Fruit fly (Drosophila melanogaster) whole organism, embryonic: ENCODE data around the gene Pc.

Source experiments
- Adf1 ChIP-seq: fragments of 200-800 bp; sonication (Bioruptor generic); IDR thresholded peaks from 2 replicates; pipeline ENCODE4 v1.3.6; 2022; ENCODE audit warnings: missing biosample characterization, missing genetic modification characterization
- CG10462 ChIP-seq: fragments of 200-800 bp; sonication (Bioruptor generic); optimal IDR thresholded peaks from 2 replicates; lab custom pipeline; 2016; ENCODE audit warnings: missing biosample characterization, missing genetic modification characterization
- CG10565 ChIP-seq: fragments of 200-800 bp; sonication (Bioruptor generic); optimal IDR thresholded peaks from 3 replicates; lab custom pipeline; 2016; ENCODE audit warnings: missing biosample characterization, mild to moderate bottlenecking, missing genetic modification characterization
- CG12155 ChIP-seq: fragments of 200-800 bp; sonication (Bioruptor generic); optimal IDR thresholded peaks from 3 replicates; lab custom pipeline; 2016; ENCODE audit warnings: missing biosample characterization, missing genetic modification characterization
- CG14014 ChIP-seq: fragments of 200-800 bp; sonication (Bioruptor generic); IDR thresholded peaks from 2 replicates; pipeline ENCODE4 v1.3.6; 2022; ENCODE audit warnings: missing biosample characterization, missing genetic modification characterization
- CG14050 ChIP-seq: fragments of 200-800 bp; sonication (Bioruptor generic); IDR thresholded peaks from 3 replicates; pipeline ENCODE4 v1.3.6; 2022; ENCODE audit warnings: missing biosample characterization, missing genetic modification characterization
- CG15011 ChIP-seq: fragments of 200-800 bp; sonication (Bioruptor generic); optimal IDR thresholded peaks from 3 replicates; lab custom pipeline; 2018; ENCODE audit warnings: missing biosample characterization, mild to moderate bottlenecking, missing genetic modification characterization
- CG18476 ChIP-seq: fragments of 200-800 bp; sonication (Bioruptor generic); optimal IDR thresholded peaks from 2 replicates; lab custom pipeline; 2016; ENCODE audit warnings: missing biosample characterization, mild to moderate bottlenecking, missing genetic modification characterization
- CG2712 ChIP-seq: fragments of 200-800 bp; optimal IDR thresholded peaks from 3 replicates; lab custom pipeline; 2019; ENCODE audit warnings: missing biosample characterization, mild to moderate bottlenecking, missing genetic modification characterization, moderate library complexity
- CG3281 ChIP-seq: fragments of 200-800 bp; sonication (Bioruptor generic); optimal IDR thresholded peaks from 3 replicates; lab custom pipeline; 2017; ENCODE audit warnings: missing biosample characterization, mild to moderate bottlenecking, missing genetic modification characterization
- CG3838 ChIP-seq: fragments of 200-800 bp; sonication (Bioruptor generic); optimal IDR thresholded peaks from 3 replicates; lab custom pipeline; 2016; ENCODE audit warnings: missing biosample characterization, missing genetic modification characterization
- CG5953 ChIP-seq: fragments of 200-800 bp; sonication (Bioruptor generic); IDR thresholded peaks from 2 replicates; pipeline ENCODE4 v1.3.6; 2022; ENCODE audit warnings: missing biosample characterization, missing genetic modification characterization
- CG6175 ChIP-seq: fragments of 200-800 bp; sonication (Bioruptor generic); IDR thresholded peaks from 3 replicates; pipeline ENCODE4 v1.3.6; 2022; ENCODE audit warnings: missing biosample characterization, missing genetic modification characterization
- CG7556 ChIP-seq: fragments of 200-800 bp; sonication (Bioruptor generic); optimal IDR thresholded peaks from 2 replicates; lab custom pipeline; 2017; ENCODE audit warnings: missing biosample characterization, mild to moderate bottlenecking, missing genetic modification characterization
- Deaf1 ChIP-seq: fragments of 200-800 bp; optimal IDR thresholded peaks from 3 replicates; lab custom pipeline; 2019; ENCODE audit warnings: missing biosample characterization, mild to moderate bottlenecking, missing genetic modification characterization, moderate library complexity
- Dek ChIP-seq: fragments of 200-800 bp; sonication (Bioruptor generic); optimal IDR thresholded peaks from 3 replicates; lab custom pipeline; 2019; ENCODE audit warnings: missing biosample characterization, mild to moderate bottlenecking, missing genetic modification characterization, moderate library complexity
- Doc3 ChIP-seq: fragments of 200-800 bp; sonication (Bioruptor generic); IDR thresholded peaks from 3 replicates; pipeline ENCODE4 v1.3.6; 2022; ENCODE audit warnings: missing biosample characterization, missing genetic modification characterization; ENCODE audit not compliant: partially characterized antibody
- ERR ChIP-seq: fragments of 200-800 bp; sonication (Bioruptor generic); optimal IDR thresholded peaks from 2 replicates; lab custom pipeline; 2016; ENCODE audit warnings: missing biosample characterization, missing genetic modification characterization
- HmgD ChIP-seq: fragments of 200-800 bp; sonication (Bioruptor generic); optimal IDR thresholded peaks from 3 replicates; lab custom pipeline; 2016; ENCODE audit warnings: missing biosample characterization, missing genetic modification characterization
- Hr39 ChIP-seq: fragments of >200 bp; optimal IDR thresholded peaks from 2 replicates; lab custom pipeline; 2017
- Mes4 ChIP-seq: fragments of 200-800 bp; sonication (Bioruptor generic); optimal IDR thresholded peaks from 2 replicates; lab custom pipeline; 2016; ENCODE audit warnings: missing biosample characterization, missing genetic modification characterization
- Sry-δ ChIP-seq: fragments of 200-800 bp; sonication (Bioruptor generic); optimal IDR thresholded peaks from 2 replicates; lab custom pipeline; 2016; ENCODE audit warnings: missing biosample characterization, missing genetic modification characterization
- Vsx1 ChIP-seq: fragments of 200-800 bp; sonication (Bioruptor generic); optimal IDR thresholded peaks from 2 replicates; lab custom pipeline; 2017; ENCODE audit warnings: missing biosample characterization, mild to moderate bottlenecking, missing genetic modification characterization, missing genetic modification reagents
- YL-1 ChIP-seq: fragments of 200-800 bp; sonication (Bioruptor generic); optimal IDR thresholded peaks from 3 replicates; lab custom pipeline; 2017; ENCODE audit warnings: missing biosample characterization, mild to moderate bottlenecking, missing genetic modification characterization
- az2 ChIP-seq: fragments of 200-800 bp; sonication (Bioruptor generic); optimal IDR thresholded peaks from 3 replicates; lab custom pipeline; 2016; ENCODE audit warnings: missing biosample characterization, missing genetic modification characterization
- bcd ChIP-seq: fragments of 200-800 bp; sonication (Bioruptor generic); optimal IDR thresholded peaks from 2 replicates; lab custom pipeline; 2017; ENCODE audit warnings: missing biosample characterization, mild to moderate bottlenecking, missing genetic modification characterization
- corto ChIP-seq: fragments of 200-800 bp; sonication (Bioruptor generic); optimal IDR thresholded peaks from 2 replicates; lab custom pipeline; 2016; ENCODE audit warnings: missing biosample characterization, mild to moderate bottlenecking, missing genetic modification characterization, moderate library complexity
- crp ChIP-seq, 2 experiments: fragments of 200-800 bp; sonication (Bioruptor generic); optimal IDR thresholded peaks; 2 replicates in 1 of 2; 3 replicates in 1 of 2; lab custom pipeline; 2017; ENCODE audit warnings: missing biosample characterization in 2 of 2, missing genetic modification characterization in 2 of 2, mild to moderate bottlenecking in 1 of 2, moderate library complexity in 1 of 2
- da ChIP-seq: fragments of 200-800 bp; sonication (Bioruptor generic); optimal IDR thresholded peaks from 2 replicates; lab custom pipeline; 2016; ENCODE audit warnings: missing biosample characterization, missing genetic modification characterization
- dan ChIP-seq: fragments of 200-800 bp; sonication (Bioruptor generic); IDR thresholded peaks from 2 replicates; pipeline ENCODE4 v1.3.6; 2022; ENCODE audit warnings: missing biosample characterization, missing genetic modification characterization
- danr ChIP-seq: fragments of 200-800 bp; sonication (Bioruptor generic); IDR thresholded peaks from 2 replicates; pipeline ENCODE4 v1.3.6; 2022; ENCODE audit warnings: missing biosample characterization, missing genetic modification characterization
- disco-r ChIP-seq: fragments of 200-800 bp; sonication (Bioruptor generic); optimal IDR thresholded peaks from 2 replicates; lab custom pipeline; 2016; ENCODE audit warnings: missing biosample characterization, missing genetic modification characterization
- ems ChIP-seq: fragments of 200-800 bp; sonication (Bioruptor generic); optimal IDR thresholded peaks from 3 replicates; lab custom pipeline; 2016; ENCODE audit warnings: missing biosample characterization, missing genetic modification characterization
- fd102C ChIP-seq: fragments of 200-800 bp; sonication (Bioruptor generic); optimal IDR thresholded peaks from 2 replicates; lab custom pipeline; 2018; ENCODE audit warnings: missing biosample characterization, mild to moderate bottlenecking, missing genetic modification characterization, moderate library complexity
- grn ChIP-seq: fragments of 200-800 bp; sonication (Bioruptor generic); optimal IDR thresholded peaks from 3 replicates; lab custom pipeline; 2017; ENCODE audit warnings: missing biosample characterization, missing genetic modification characterization
- jigr1 ChIP-seq: fragments of 200-800 bp; sonication (Bioruptor generic); IDR thresholded peaks from 3 replicates; pipeline ENCODE4 v1.3.6; 2022; ENCODE audit warnings: missing biosample characterization, missing genetic modification characterization
- lola ChIP-seq, 3 experiments: fragments of >200 bp in 2 of 3; fragments of 200-800 bp in 1 of 3; sonication (Bioruptor generic) in 1 of 3; optimal IDR thresholded peaks; 2 replicates each; lab custom pipeline; 2017 to 2019; ENCODE audit warnings: missing biosample characterization in 3 of 3, missing genetic modification characterization in 3 of 3, mild to moderate bottlenecking in 1 of 3, moderate library complexity in 1 of 3
- luna ChIP-seq: fragments of 200-800 bp; sonication (Bioruptor generic); optimal IDR thresholded peaks from 2 replicates; lab custom pipeline; 2016; ENCODE audit warnings: missing biosample characterization, missing genetic modification characterization
- nerfin-1 ChIP-seq: fragments of 200-800 bp; sonication (Bioruptor generic); optimal IDR thresholded peaks from 3 replicates; lab custom pipeline; 2019; ENCODE audit warnings: missing biosample characterization, mild to moderate bottlenecking, missing genetic modification characterization, moderate library complexity
- nom ChIP-seq: fragments of 200-800 bp; sonication (Bioruptor generic); optimal IDR thresholded peaks from 2 replicates; lab custom pipeline; 2017; ENCODE audit warnings: missing biosample characterization, missing genetic modification characterization, mild to moderate bottlenecking, moderate library complexity, missing genetic modification reagents
- onecut ChIP-seq: fragments of 200-800 bp; sonication (Bioruptor generic); IDR thresholded peaks from 2 replicates; pipeline ENCODE4 v1.3.6; 2022; ENCODE audit warnings: missing biosample characterization, missing genetic modification characterization
- org-1 ChIP-seq: fragments of 200-800 bp; sonication (Bioruptor generic); optimal IDR thresholded peaks from 2 replicates; lab custom pipeline; 2017; ENCODE audit warnings: missing biosample characterization, missing genetic modification characterization
- prd ChIP-seq, 3 experiments: fragments of >200 bp in 2 of 3; fragments of 200-800 bp in 1 of 3; sonication (Bioruptor generic) in 1 of 3; optimal IDR thresholded peaks in 2 of 3; IDR thresholded peaks in 1 of 3; 2 replicates in 2 of 3; 3 replicates in 1 of 3; pipeline versions ENCODE4 v1.3.6 to Lab custom; 2017 to 2022; ENCODE audit warnings: missing biosample characterization in 1 of 3, missing genetic modification characterization in 1 of 3
- schlank ChIP-seq: fragments of 200-800 bp; sonication (Bioruptor generic); optimal IDR thresholded peaks from 2 replicates; lab custom pipeline; 2018; ENCODE audit warnings: missing biosample characterization, mild to moderate bottlenecking, missing genetic modification characterization
- trh ChIP-seq: fragments of 200-800 bp; sonication (Bioruptor generic); optimal IDR thresholded peaks from 2 replicates; lab custom pipeline; 2016; ENCODE audit warnings: missing biosample characterization, missing genetic modification characterization
- unc-4 ChIP-seq: fragments of 200-800 bp; sonication (Bioruptor generic); IDR thresholded peaks from 2 replicates; pipeline ENCODE4 v1.3.6; 2022; ENCODE audit warnings: missing biosample characterization, missing genetic modification characterization; ENCODE audit not compliant: partially characterized antibody
- unpg ChIP-seq: fragments of 200-800 bp; sonication (Bioruptor generic); optimal IDR thresholded peaks from 3 replicates; lab custom pipeline; 2018; ENCODE audit warnings: missing biosample characterization, mild to moderate bottlenecking, missing genetic modification characterization, moderate library complexity
- z ChIP-seq: fragments of 200-800 bp; sonication (Bioruptor generic); IDR thresholded peaks from 3 replicates; pipeline ENCODE4 v1.3.6; 2022; ENCODE audit warnings: missing biosample characterization, missing genetic modification characterization
- zen ChIP-seq: fragments of 200-800 bp; sonication (Bioruptor generic); optimal IDR thresholded peaks from 3 replicates; lab custom pipeline; 2018; ENCODE audit warnings: missing biosample characterization, mild to moderate bottlenecking, missing genetic modification characterization, moderate library complexity
- zfh2 ChIP-seq: fragments of 200-800 bp; sonication (Bioruptor generic); optimal IDR thresholded peaks from 2 replicates; lab custom pipeline; 2016; ENCODE audit warnings: missing biosample characterization, missing genetic modification characterization

The Pc gene

DNA sequence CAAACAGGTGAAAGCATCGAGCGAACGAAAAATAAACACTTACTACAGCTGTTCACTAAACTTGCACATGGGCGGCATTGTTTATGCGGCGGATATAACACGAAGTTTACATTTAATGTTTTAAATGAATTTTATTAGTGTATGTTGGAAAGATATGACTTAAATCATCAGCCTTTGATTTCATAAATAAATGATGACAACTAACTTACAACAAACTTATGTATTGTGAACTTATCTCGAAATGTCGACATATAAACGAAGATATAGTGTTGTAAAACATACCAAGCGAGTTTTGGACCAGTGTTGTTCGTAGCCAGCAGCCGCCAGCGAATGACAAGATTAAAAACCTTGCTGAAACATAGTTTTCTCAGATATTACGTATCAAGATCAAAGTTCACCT is 13.4 kb downstream of the Pc start, which contains the start of the genes CG11309 and CG7632 (continued):
- TF ChIP-seq Adf1 (GFP tag; lab: Robert Waterston, UW) (peak; percentile 83), zfh2 (GFP tag; lab: Kevin White, UChicago) (peak; percentile 97), CG3281 (peak; percentile 100), z (GFP tag; lab: Robert Waterston, UW) (peak; percentile 82; the same call in 2 of the 3 replicates), crp (GFP tag; optimal IDR thresholded peaks at IDR 0.05; lab: Kevin White, UChicago) (peak; percentile 58 to 88), onecut (GFP tag; lab: Robert Waterston, UW) (peak; percentile 98), nom (GFP tag; lab: Kevin White, UChicago) (peak; percentile 99), dan (GFP tag; lab: Robert Waterston, UW) (peak; percentile 40; the same call in 1 of the 2 replicates), ERR (GFP tag; lab: Kevin White, UChicago) (peak; percentile 98), danr (GFP tag; lab: Robert Waterston, UW) (peak; percentile 88), CG7556 (peak; percentile 99), nerfin-1 (tag; lab: Kevin White, UChicago) (peak; percentile 100), CG12155 (GFP tag; lab: Kevin White, UChicago) (peak; percentile 97), lola (GFP tag; optimal IDR thresholded peaks at IDR 0.05; lab: Kevin White, UChicago) (peak in 1 of 3 experiments; percentile 100), prd (optimal IDR thresholded peaks at IDR 0.05; lab: Kevin White, UChicago) (no peak), prd (GFP tag; IDR thresholded peaks at IDR 0.05; lab: Robert Waterston, UW) (peak; percentile 97), Sry-δ (peak; percentile 79), Hr39 (lab: Kevin White, UChicago) (no peak), luna (GFP tag; lab: Kevin White, UChicago) (peak; percentile 95), unc-4 (GFP tag; lab: Robert Waterston, UW) (peak; percentile 49; the same call in 1 of the 2 replicates), trh (GFP tag; lab: Kevin White, UChicago) (peak; percentile 96), unpg (GFP tag; lab: Kevin White, UChicago) (peak; percentile 100), CG15011 (GFP tag; lab: Kevin White, UChicago) (peak; percentile 99), schlank (peak; percentile 99), CG5953 (GFP tag; lab: Robert Waterston, UW) (peak; percentile 98), CG14014 (GFP tag; lab: Robert Waterston, UW) (peak; percentile 98), ems (peak; percentile 99), CG14050 (GFP tag; lab: Robert Waterston, UW) (peak; percentile 98), Doc3 (no peak), CG10462 (peak; percentile 98), fd102C (GFP tag; lab: Kevin White, UChicago) (peak; percentile 98), CG10565 (GFP tag; lab: Kevin White, UChicago) (peak; percentile 97), CG3838 (GFP tag; lab: Kevin White, UChicago) (peak; percentile 96), disco-r (GFP tag; lab: Kevin White, UChicago) (peak; percentile 97), YL-1 (GFP tag; lab: Kevin White, UChicago) (peak; percentile 99), da (peak; percentile 98), CG6175 (peak; percentile 93), HmgD (GFP tag; lab: Kevin White, UChicago) (peak; percentile 97), jigr1 (GFP tag; lab: Robert Waterston, UW) (peak; percentile 75; the same call in 2 of the 3 replicates), Mes4 (GFP tag; lab: Kevin White, UChicago) (peak; percentile 98), grn (peak; percentile 85), bcd (peak; percentile 99), Vsx1 (GFP tag; lab: Kevin White, UChicago) (peak; percentile 98), az2 (GFP tag; lab: Kevin White, UChicago) (peak; percentile 99), corto (GFP tag; lab: Kevin White, UChicago) (peak; percentile 99), org-1 (GFP tag; lab: Kevin White, UChicago) (peak; percentile 99), zen (tag; lab: Kevin White, UChicago) (peak; percentile 100), Deaf1 (tag; lab: Kevin White, UChicago) (peak; percentile 92), CG18476 (peak; percentile 98), Dek (tag; lab: Kevin White, UChicago) (peak; percentile 99), CG2712 (tag; lab: Kevin White, UChicago) (peak; percentile 100)
